Worm (Caenorhabditis elegans): ENCODE measurements around the gene C50C3.5.
A peak's percentile ranks its signal among the peaks of the same experiment; 100 is the strongest.

DNA sequence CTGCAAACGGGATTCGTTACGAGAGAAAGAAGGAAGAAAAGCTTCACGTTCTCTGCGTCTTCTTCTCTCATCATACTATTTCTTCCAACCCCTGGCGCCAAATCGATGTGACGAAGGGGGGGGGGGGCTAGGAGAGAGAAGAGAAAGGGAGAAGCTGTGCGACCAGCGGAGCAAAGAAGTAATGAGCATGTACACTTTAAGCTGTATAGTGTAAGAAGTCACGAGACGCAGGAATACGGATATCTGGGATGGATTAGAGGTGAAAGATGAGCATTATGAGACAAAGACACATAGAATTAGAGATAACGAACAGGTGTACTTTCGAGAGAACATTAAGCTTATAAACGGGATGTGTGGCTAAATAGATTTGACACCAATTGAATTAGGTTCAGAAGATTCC is 22.7 kb downstream of the C50C3.5 start:
- TF ChIP-seq ceh-48 (tag; optimal IDR thresholded peaks at IDR 0.05): peak; percentile 78
- TF ChIP-seq ceh-9 (tag; optimal IDR thresholded peaks at IDR 0.05): no peak
- TF ChIP-seq ama-1 (optimal IDR thresholded peaks at IDR 0.05): no peak
- TF ChIP-seq fkh-10 (GFP tag; optimal IDR thresholded peaks at IDR 0.05): no peak
- TF ChIP-seq pag-3 (tag; optimal IDR thresholded peaks at IDR 0.05; ENCODE audit: borderline replicate concordance): no peak
- no peak for TF ChIP-seq hlh-6 (tag; optimal IDR thresholded peaks at IDR 0.05)
- TF ChIP-seq elt-2 (tag; optimal IDR thresholded peaks at IDR 0.05): no peak
- TF ChIP-seq nfya-1 (tag; optimal IDR thresholded peaks at IDR 0.05): peak; percentile 51
- TF ChIP-seq ceh-2 (tag; optimal IDR thresholded peaks at IDR 0.05): no peak

All from whole organism, late embryonic.